Worm (Caenorhabditis elegans) whole organism, L4/young adult: Measurements from ENCODE around the gene fbxc-25.

Experiments used
- dao-5 ChIP-seq: sonication (generic microtip); optimal IDR thresholded peaks from 2 replicates; lab custom pipeline; 2016; ENCODE audit warnings: missing genotype, missing genetic modification characterization, moderate library complexity, missing compliant biosample characterization
- him-1 ChIP-seq: sonication (generic microtip); optimal IDR thresholded peaks from 2 replicates; lab custom pipeline; 2016; ENCODE audit warnings: missing genotype, missing genetic modification reagents, missing genetic modification characterization, missing compliant biosample characterization

ce11 chrII:2312747-2313146 is 16.7 kb upstream of the fbxc-25 start, which contains the start of the genes trim-21 and B0281.1:
- TF ChIP-seq him-1, result no peak
- no peak for TF ChIP-seq dao-5 (tag; lab: Kevin White, UChicago)
